Worm (Caenorhabditis elegans) whole organism, L3 larva: ENCODE data around the gene B0336.13.

Experiments used
- daf-12 ChIP-seq: fragments of 150-350 bp; optimal IDR thresholded peaks from 2 replicates; lab custom pipeline; 2014; ENCODE audit warnings: missing biosample characterization, missing genetic modification reagents, missing genetic modification characterization
- egl-27 ChIP-seq: sonication (generic microtip); optimal IDR thresholded peaks from 4 replicates; lab custom pipeline; 2017; ENCODE audit warnings: missing biosample characterization, missing genetic modification reagents, missing genetic modification characterization
- fkh-10 ChIP-seq: sonication (generic microtip); optimal IDR thresholded peaks from 2 replicates; lab custom pipeline; 2017; ENCODE audit warnings: missing biosample characterization, missing genetic modification reagents, missing genetic modification characterization
- nhr-25 ChIP-seq: sonication (generic microtip); optimal IDR thresholded peaks from 2 replicates; lab custom pipeline; 2017; ENCODE audit warnings: missing biosample characterization, missing genetic modification characterization
- pha-4 ChIP-seq: fragments of 150-350 bp; optimal IDR thresholded peaks from 2 replicates; lab custom pipeline; 2014; ENCODE audit warnings: missing biosample characterization, missing genetic modification reagents, missing genetic modification characterization
- pqm-1 ChIP-seq: fragments of 150-350 bp; optimal IDR thresholded peaks from 2 replicates; lab custom pipeline; 2017; ENCODE audit warnings: missing biosample characterization, missing genetic modification characterization, inconsistent platforms
- unc-62 ChIP-seq: fragments of 150-350 bp; sonication (generic microtip); optimal IDR thresholded peaks from 4 replicates; lab custom pipeline; 2014; ENCODE audit warnings: missing biosample characterization, missing genetic modification reagents, missing genetic modification characterization
- ztf-11 ChIP-seq: fragments of 150-350 bp; optimal IDR thresholded peaks from 2 replicates; lab custom pipeline; 2014; ENCODE audit warnings: missing biosample characterization, missing genetic modification characterization

- TF ChIP-seq pqm-1 (no peak), fkh-10 (GFP tag; lab: Kevin White, UChicago) (no peak), pha-4 (tag; lab: Kevin White, UChicago) (no peak), daf-12 (no peak), ztf-11 (tag; lab: Kevin White, UChicago) (no peak), egl-27 (no peak), unc-62 (no peak), nhr-25 (tag; lab: Kevin White, UChicago) (no peak)
Measured at ce11 chrIII:5718385-5718784, 24.5 kb downstream of the B0336.13 start.
